Worm (Caenorhabditis elegans): ENCODE measurements around the gene tmed-1.

DNA sequence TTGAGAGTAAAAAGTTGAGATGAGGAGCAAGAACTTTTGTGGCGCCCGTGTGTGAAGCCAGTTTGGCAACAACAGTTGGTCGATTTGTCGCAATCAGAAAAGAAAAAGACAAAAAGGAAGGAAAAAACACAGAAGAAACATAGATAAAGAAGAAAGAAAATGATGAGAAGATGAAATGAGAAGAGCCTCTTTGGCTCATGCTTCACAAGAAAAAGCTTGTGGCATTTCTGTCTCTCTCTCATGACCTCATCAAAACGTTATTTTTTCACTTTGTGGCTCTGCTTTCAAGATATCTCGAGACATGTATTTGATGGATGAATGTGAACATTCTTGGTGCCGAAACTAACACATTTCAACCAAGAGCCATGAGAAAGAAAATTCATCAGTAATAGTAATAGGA is 35.1 kb upstream of the tmed-1 start:
- no peak for TF ChIP-seq snpc-4 (GFP tag; optimal IDR thresholded peaks at IDR 0.05)
- no peak for TF ChIP-seq snpc-4 (tag; optimal IDR thresholded peaks at IDR 0.05)
- no peak for TF ChIP-seq F52B5.7 (tag; optimal IDR thresholded peaks at IDR 0.05)
- TF ChIP-seq ama-1 (optimal IDR thresholded peaks at IDR 0.05): no peak
- TF ChIP-seq ama-1 (GFP tag; optimal IDR thresholded peaks at IDR 0.05): no peak
- no peak for TF ChIP-seq C06A6.2 (GFP tag; conservative IDR thresholded peaks at IDR 0.05)
- no peak for TF ChIP-seq xnd-1 (tag; optimal IDR thresholded peaks at IDR 0.05)
- TF ChIP-seq ztf-6 (GFP tag; IDR thresholded peaks at IDR 0.05): no peak
